Fruit fly (Drosophila melanogaster): ENCODE measurements around the gene CG31510.

Gene CG31510

dm6 chr3R:25069569-25069968 lies 53.2 kb downstream of the CG31510 start, which contains the start of the genes Stt3B and CG11839 (continued):
- TF ChIP-seq CG9609 (GFP tag; optimal IDR thresholded peaks at IDR 0.05) = peak; percentile 74
- peak; percentile 4 for TF ChIP-seq CG3995 (GFP tag; optimal IDR thresholded peaks at IDR 0.05)
- no peak for TF ChIP-seq CG11723 (GFP tag; optimal IDR thresholded peaks at IDR 0.05)
- TF ChIP-seq hb (GFP tag; IDR thresholded peaks at IDR 0.05; ENCODE audit: partially characterized antibody) = peak; percentile 91
- TF ChIP-seq crc (GFP tag; optimal IDR thresholded peaks at IDR 0.05) = peak; percentile 74
- no peak for TF ChIP-seq Poxn (GFP tag; IDR thresholded peaks at IDR 0.05)
- no peak for TF ChIP-seq ham (GFP tag; IDR thresholded peaks at IDR 0.05)
- no peak for TF ChIP-seq CG18599 (GFP tag; optimal IDR thresholded peaks at IDR 0.05)
- TF ChIP-seq Dfd (GFP tag; optimal IDR thresholded peaks at IDR 0.05) = no peak
- peak; percentile 68 for TF ChIP-seq pum (GFP tag; optimal IDR thresholded peaks at IDR 0.05)
